Fruit fly (Drosophila melanogaster) whole organism, embryonic: Measurements from ENCODE around the gene CG13059.

Experiments used
- E2f1 ChIP-seq: fragments of 200-800 bp; sonication (Bioruptor generic); IDR thresholded peaks from 2 replicates; pipeline ENCODE4 v1.3.6; 2022; ENCODE audit warnings: missing biosample characterization, missing genetic modification characterization
- Mad ChIP-seq: fragments of 200-800 bp; sonication (Bioruptor generic); optimal IDR thresholded peaks from 2 replicates; lab custom pipeline; 2016; ENCODE audit warnings: missing biosample characterization, missing genetic modification characterization
- gcm ChIP-seq: fragments of 200-800 bp; sonication (Bioruptor generic); optimal IDR thresholded peaks from 2 replicates; lab custom pipeline; 2019; ENCODE audit warnings: missing biosample characterization, mild to moderate bottlenecking, missing genetic modification characterization, moderate library complexity
- nom ChIP-seq: fragments of 200-800 bp; sonication (Bioruptor generic); optimal IDR thresholded peaks from 2 replicates; lab custom pipeline; 2017; ENCODE audit warnings: missing biosample characterization, missing genetic modification characterization, mild to moderate bottlenecking, moderate library complexity, missing genetic modification reagents

- TF ChIP-seq E2f1 (no peak), Mad (GFP tag; lab: Kevin White, UChicago) (no peak), nom (no peak), gcm (GFP tag; lab: Kevin White, UChicago) (no peak)
Observed at dm6 chr3L:16317724-16318123, 5.7 kb upstream of the CG13059 start, which contains the start of gene Nplp3.
